In the genomic region with DNA sequence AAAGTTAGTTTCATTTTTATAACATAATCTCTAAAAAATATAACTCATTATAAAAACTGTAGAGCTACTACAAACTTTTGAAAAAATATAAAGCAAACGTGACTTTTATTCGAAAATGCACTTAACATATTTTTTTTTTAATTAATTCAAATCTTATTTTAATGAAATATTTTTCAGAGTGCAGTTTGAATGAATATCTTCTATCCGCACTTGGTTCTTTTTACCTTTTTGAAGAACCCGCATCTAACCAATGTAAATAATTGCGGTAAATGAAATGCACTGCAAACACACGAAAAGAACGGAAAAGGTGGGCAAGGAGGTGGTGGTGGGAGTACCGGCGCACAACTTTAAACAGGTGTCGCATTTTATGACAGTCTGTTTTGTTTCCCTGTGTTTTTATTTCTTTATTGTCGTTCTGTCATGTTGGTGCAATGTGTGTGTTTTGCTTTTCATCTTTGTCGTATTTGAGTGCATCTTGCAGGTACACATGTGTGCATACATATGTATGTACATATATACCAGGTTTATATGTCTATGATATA, we compare ENCODE assay signal across 1 fruit fly cellular context.
A peak's percentile ranks its signal among the peaks of the same experiment; 100 is the strongest.
TF ChIP-seq lines count a peak whose summit lies in the region.

No protein-coding gene starts in this region.

TF ChIP-seq in whole organism, embryonic, 481 proteins besides CTCF, POLR2A, EP300 and RAD21 (continued from another document):
- no peak for TF ChIP-seq CG3726 (GFP tag; IDR thresholded peaks at IDR 0.05; lab: Robert Waterston, UW)
- TF ChIP-seq rib (GFP tag; IDR thresholded peaks at IDR 0.05; lab: Robert Waterston, UW), result no peak
- TF ChIP-seq CG31224 (GFP tag; IDR thresholded peaks at IDR 0.05; lab: Robert Waterston, UW), result no peak
- peak; percentile 33 for TF ChIP-seq CG8359 (GFP tag; optimal IDR thresholded peaks at IDR 0.05; lab: Kevin White, UChicago; ENCODE audit: borderline replicate concordance)
- no peak for TF ChIP-seq Aef1 (GFP tag; IDR thresholded peaks at IDR 0.05; lab: Robert Waterston, UW)
- peak; percentile 3 for TF ChIP-seq nau (GFP tag; optimal IDR thresholded peaks at IDR 0.05; lab: Kevin White, UChicago)
- no peak for TF ChIP-seq CG15514 (GFP tag; optimal IDR thresholded peaks at IDR 0.05; lab: Kevin White, UChicago)
- TF ChIP-seq odd (GFP tag; optimal IDR thresholded peaks at IDR 0.05; lab: Kevin White, UChicago), result peak; percentile 21
- TF ChIP-seq CG17328 (GFP tag; IDR thresholded peaks at IDR 0.05; lab: Robert Waterston, UW), result peak; percentile 20; the same call in 1 of the 2 replicates
- TF ChIP-seq vvl (GFP tag; IDR thresholded peaks at IDR 0.05; lab: Robert Waterston, UW), result no peak
- TF ChIP-seq CG42726 (GFP tag; IDR thresholded peaks at IDR 0.05; lab: Robert Waterston, UW; ENCODE audit: partially characterized antibody), result 0 out of 2 replicates have a peak, but pooled peaks have one; percentile 22
- no peak for TF ChIP-seq Hmx (GFP tag; optimal IDR thresholded peaks at IDR 0.05; lab: Kevin White, UChicago)
- TF ChIP-seq gem (tag; optimal IDR thresholded peaks at IDR 0.05; lab: Kevin White, UChicago), result peak; percentile 61
- TF ChIP-seq Hey (tag; optimal IDR thresholded peaks at IDR 0.05; lab: Kevin White, UChicago), result no peak
- TF ChIP-seq peb (GFP tag; IDR thresholded peaks at IDR 0.05; lab: Robert Waterston, UW), result no peak
- peak; percentile 27 for TF ChIP-seq CG1233 (GFP tag; optimal IDR thresholded peaks at IDR 0.05; lab: Kevin White, UChicago)
- TF ChIP-seq CG8281 (tag; optimal IDR thresholded peaks at IDR 0.05; lab: Kevin White, UChicago), result no peak
- peak; percentile 19 for TF ChIP-seq zen (tag; optimal IDR thresholded peaks at IDR 0.05; lab: Kevin White, UChicago)
- no peak for TF ChIP-seq CG18011 (GFP tag; optimal IDR thresholded peaks at IDR 0.05; lab: Kevin White, UChicago)
